Fruit fly (Drosophila melanogaster) whole organism, pupa: ENCODE data around the gene CG12535.
A peak's percentile ranks its signal among the peaks of the same experiment; 100 is the strongest.

Source experiments
- CG13204 ChIP-seq: fragments of 200-800 bp; sonication (Bioruptor generic); optimal IDR thresholded peaks from 2 replicates; lab custom pipeline; 2018; ENCODE audit warnings: missing biosample characterization, mild to moderate bottlenecking, missing genetic modification characterization, moderate library complexity
- fd96Ca ChIP-seq: fragments of 200-800 bp; sonication (Bioruptor generic); IDR thresholded peaks from 3 replicates; pipeline ENCODE4 v1.3.6; 2022; ENCODE audit warnings: missing biosample characterization, missing genetic modification characterization

DNA sequence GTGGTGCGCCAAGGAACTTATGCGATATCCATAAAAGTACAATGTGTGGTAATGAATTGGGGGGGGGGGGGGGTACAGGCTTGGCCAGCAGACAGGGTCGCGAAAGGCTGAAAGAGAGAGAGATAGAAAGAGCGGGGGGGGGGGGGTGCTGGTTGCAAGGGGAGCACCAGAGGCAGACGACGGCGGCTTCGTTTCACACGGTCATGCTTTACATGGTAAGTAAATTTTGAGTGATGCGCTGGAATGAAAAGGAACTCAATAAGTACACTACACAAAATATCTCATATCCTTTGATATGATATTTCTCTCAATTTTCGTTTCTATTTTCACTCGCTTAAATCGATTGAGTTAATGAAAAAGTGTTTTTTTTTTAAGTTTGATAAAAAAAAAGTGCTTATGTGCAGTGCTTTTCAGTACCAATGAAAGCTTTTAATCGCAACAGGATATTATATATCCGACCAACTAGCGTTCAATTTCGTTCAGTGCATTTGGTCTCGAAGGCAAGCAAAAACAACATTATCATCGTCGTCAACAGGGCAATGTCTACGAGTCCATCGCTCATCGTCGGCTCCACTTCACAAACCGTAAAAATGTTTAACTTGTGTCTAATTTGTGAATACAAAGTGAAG lies 40.0 kb downstream of the CG12535 start:
- TF ChIP-seq fd96Ca (GFP tag; lab: Robert Waterston, UW): no peak; the same call in 2 of the 3 replicates
- TF ChIP-seq CG13204 (GFP tag; lab: Kevin White, UChicago): peak; percentile 76
